Worm (Caenorhabditis elegans) whole organism, L3 larva: ENCODE data around the gene C15H7.3.

Source experiments
- ceh-28 ChIP-seq: fragments of 150-350 bp; optimal IDR thresholded peaks from 2 replicates; lab custom pipeline; 2014; ENCODE audit warnings: missing biosample characterization, missing genetic modification reagents, missing genetic modification characterization
- ceh-82 ChIP-seq: fragments of 150-350 bp; optimal IDR thresholded peaks from 2 replicates; lab custom pipeline; 2014; ENCODE audit warnings: missing biosample characterization, missing genetic modification characterization
- ceh-9 ChIP-seq: sonication (generic microtip); optimal IDR thresholded peaks from 2 replicates; lab custom pipeline; 2018; ENCODE audit warnings: missing biosample characterization, missing genetic modification characterization
- elt-2 ChIP-seq: sonication (generic microtip); optimal IDR thresholded peaks from 2 replicates; lab custom pipeline; 2016; ENCODE audit warnings: missing genetic modification reagents, mild to moderate bottlenecking, missing genetic modification characterization, missing compliant biosample characterization
- fos-1 ChIP-seq: fragments of 150-350 bp; optimal IDR thresholded peaks from 2 replicates; lab custom pipeline; 2014; ENCODE audit warnings: missing biosample characterization, missing genetic modification characterization
- mdl-1 ChIP-seq: fragments of 150-350 bp; optimal IDR thresholded peaks from 2 replicates; lab custom pipeline; 2014; ENCODE audit warnings: missing biosample characterization, missing genetic modification characterization
- mml-1 ChIP-seq: fragments of 150-350 bp; sonication (generic microtip); optimal IDR thresholded peaks from 3 replicates; lab custom pipeline; 2014; ENCODE audit warnings: missing biosample characterization, missing genetic modification characterization
- nhr-12 ChIP-seq: fragments of 150-350 bp; optimal IDR thresholded peaks from 2 replicates; lab custom pipeline; 2014; ENCODE audit warnings: missing biosample characterization, missing genetic modification characterization
- nhr-237 ChIP-seq: fragments of 150-350 bp; optimal IDR thresholded peaks from 2 replicates; lab custom pipeline; 2014; ENCODE audit warnings: missing biosample characterization, missing genetic modification characterization
- nhr-77 ChIP-seq: fragments of 150-350 bp; optimal IDR thresholded peaks from 2 replicates; lab custom pipeline; 2014; ENCODE audit warnings: missing biosample characterization, missing genetic modification characterization
- pha-4 ChIP-seq: fragments of 150-350 bp; optimal IDR thresholded peaks from 2 replicates; lab custom pipeline; 2014; ENCODE audit warnings: missing biosample characterization, missing genetic modification reagents, missing genetic modification characterization

DNA sequence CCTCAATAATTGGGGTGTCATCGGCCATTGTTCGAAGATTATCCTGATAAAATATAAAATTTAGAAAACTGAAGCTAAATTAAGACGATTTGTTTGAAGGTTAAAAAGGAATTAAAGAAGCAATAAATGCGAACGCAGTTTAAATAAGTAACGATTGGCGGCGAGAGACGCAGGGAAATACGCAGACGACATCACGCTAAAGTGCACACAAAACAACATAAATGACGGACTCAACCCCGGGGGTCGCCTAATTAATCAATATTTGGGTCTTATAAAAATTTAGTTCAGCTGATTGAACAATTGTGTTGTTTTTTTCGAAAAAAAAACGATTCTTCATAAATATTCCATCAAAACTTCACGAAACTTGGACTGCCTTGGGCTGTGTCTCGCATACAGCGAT is 35.3 kb downstream of the C15H7.3 start, which contains the start of gene hcp-3:
- TF ChIP-seq nhr-237 (tag; lab: Kevin White, UChicago) (no peak), elt-2 (tag; lab: Kevin White, UChicago) (peak; percentile 12), nhr-77 (tag; lab: Kevin White, UChicago) (no peak), nhr-12 (tag; lab: Kevin White, UChicago) (no peak), ceh-82 (tag; lab: Kevin White, UChicago) (no peak), ceh-28 (tag; lab: Kevin White, UChicago) (peak; percentile 46), mdl-1 (tag; lab: Kevin White, UChicago) (no peak), mml-1 (tag; lab: Kevin White, UChicago) (no peak), pha-4 (peak; percentile 62), ceh-9 (tag; lab: Kevin White, UChicago) (no peak), fos-1 (tag; lab: Kevin White, UChicago) (no peak)
